Fruit fly (Drosophila melanogaster) whole organism, embryonic: ENCODE results near the gene nerfin-2.
A peak's percentile ranks its signal among the peaks of the same experiment; 100 is the strongest.

ENCODE experiments used
- Atf3 ChIP-seq: fragments of 200-800 bp; sonication (Bioruptor generic); optimal IDR thresholded peaks from 3 replicates; lab custom pipeline; 2016; ENCODE audit warnings: missing biosample characterization, missing genetic modification characterization
- CG10209 ChIP-seq: fragments of 200-800 bp; sonication (Bioruptor generic); optimal IDR thresholded peaks from 3 replicates; lab custom pipeline; 2017; ENCODE audit warnings: missing biosample characterization, mild to moderate bottlenecking, missing genetic modification characterization, missing genetic modification reagents
- CG10321 ChIP-seq: fragments of 200-800 bp; sonication (Bioruptor generic); IDR thresholded peaks from 2 replicates; pipeline ENCODE4 v1.3.6; 2022; ENCODE audit warnings: missing biosample characterization, missing genetic modification characterization
- CG10543 ChIP-seq: fragments of 200-800 bp; sonication (Bioruptor generic); optimal IDR thresholded peaks from 3 replicates; lab custom pipeline; 2017; ENCODE audit warnings: missing biosample characterization, mild to moderate bottlenecking, missing genetic modification characterization, moderate library complexity
- CG10654 ChIP-seq: fragments of 200-800 bp; sonication (Bioruptor generic); optimal IDR thresholded peaks from 2 replicates; lab custom pipeline; 2016; ENCODE audit warnings: missing biosample characterization, missing genetic modification characterization
- CG11085 ChIP-seq: fragments of 200-800 bp; sonication (Bioruptor generic); IDR thresholded peaks from 2 replicates; pipeline ENCODE4 v1.3.6; 2022; ENCODE audit warnings: missing biosample characterization, missing genetic modification characterization
- CG11504 ChIP-seq: fragments of 200-800 bp; sonication (Bioruptor generic); optimal IDR thresholded peaks from 3 replicates; lab custom pipeline; 2019; ENCODE audit warnings: missing biosample characterization, mild to moderate bottlenecking, missing genetic modification characterization, moderate library complexity
- CG12659 ChIP-seq: fragments of 200-800 bp; sonication (Bioruptor generic); optimal IDR thresholded peaks from 3 replicates; lab custom pipeline; 2017; ENCODE audit warnings: mild to moderate bottlenecking, missing biosample characterization, missing genetic modification reagents, missing genetic modification characterization
- CG12769 ChIP-seq: fragments of 200-800 bp; sonication (Bioruptor generic); optimal IDR thresholded peaks from 2 replicates; lab custom pipeline; 2019; ENCODE audit warnings: missing biosample characterization, mild to moderate bottlenecking, missing genetic modification characterization, moderate library complexity
- CG15514 ChIP-seq: fragments of 200-800 bp; sonication (Bioruptor generic); optimal IDR thresholded peaks from 3 replicates; lab custom pipeline; 2017; ENCODE audit warnings: missing biosample characterization, missing genetic modification characterization, mild to moderate bottlenecking, moderate library complexity, missing genetic modification reagents
- CG1647 ChIP-seq: fragments of 200-800 bp; sonication (Bioruptor generic); optimal IDR thresholded peaks from 3 replicates; lab custom pipeline; 2016; ENCODE audit warnings: missing biosample characterization, missing genetic modification characterization
- CG17328 ChIP-seq: fragments of 200-800 bp; sonication (Bioruptor generic); IDR thresholded peaks from 2 replicates; pipeline ENCODE4 v1.3.6; 2022; ENCODE audit warnings: missing biosample characterization, missing genetic modification characterization
- CG17359 ChIP-seq: fragments of 200-800 bp; sonication (Bioruptor generic); optimal IDR thresholded peaks from 3 replicates; lab custom pipeline; 2018; ENCODE audit warnings: missing biosample characterization, mild to moderate bottlenecking, missing genetic modification characterization, moderate library complexity
- CG17361 ChIP-seq: fragments of 200-800 bp; sonication (Bioruptor generic); IDR thresholded peaks from 3 replicates; pipeline ENCODE4 v1.3.6; 2022; ENCODE audit warnings: missing biosample characterization, missing genetic modification characterization
- CG18011 ChIP-seq: fragments of 200-800 bp; sonication (Bioruptor generic); optimal IDR thresholded peaks from 2 replicates; lab custom pipeline; 2017; ENCODE audit warnings: missing biosample characterization, missing genetic modification characterization, mild to moderate bottlenecking, moderate library complexity, missing genotype
- CG18599 ChIP-seq: fragments of 200-800 bp; sonication (Bioruptor generic); optimal IDR thresholded peaks from 3 replicates; lab custom pipeline; 2017; ENCODE audit warnings: missing biosample characterization, missing genetic modification characterization, mild to moderate bottlenecking, moderate library complexity, missing genetic modification reagents
- CG2116 ChIP-seq: fragments of 200-800 bp; sonication (Bioruptor generic); optimal IDR thresholded peaks from 3 replicates; lab custom pipeline; 2018; ENCODE audit warnings: missing biosample characterization, mild to moderate bottlenecking, missing genetic modification characterization
- CG31224 ChIP-seq: fragments of 200-800 bp; sonication (Bioruptor generic); IDR thresholded peaks from 2 replicates; pipeline ENCODE4 v1.3.6; 2022; ENCODE audit warnings: missing biosample characterization, missing genetic modification characterization
- CG34376 ChIP-seq: fragments of 200-800 bp; sonication (Bioruptor generic); optimal IDR thresholded peaks from 2 replicates; lab custom pipeline; 2018; ENCODE audit warnings: missing biosample characterization, mild to moderate bottlenecking, missing genetic modification characterization
- CG6272 ChIP-seq: fragments of 200-800 bp; sonication (Bioruptor generic); IDR thresholded peaks from 2 replicates; pipeline ENCODE4 v1.3.6; 2022; ENCODE audit warnings: missing biosample characterization, missing genetic modification characterization
- CG6689 ChIP-seq: fragments of 200-800 bp; sonication (Bioruptor generic); IDR thresholded peaks from 2 replicates; pipeline ENCODE4 v1.3.6; 2022; ENCODE audit warnings: missing biosample characterization, missing genetic modification characterization
- CG9215 ChIP-seq: fragments of 200-800 bp; sonication (Bioruptor generic); IDR thresholded peaks from 2 replicates; pipeline ENCODE4 v1.3.6; 2022; ENCODE audit warnings: missing biosample characterization, missing genetic modification characterization
- CHES-1-like ChIP-seq: fragments of 200-800 bp; sonication (Bioruptor generic); optimal IDR thresholded peaks from 2 replicates; lab custom pipeline; 2016; ENCODE audit warnings: missing biosample characterization, missing genetic modification characterization
- CrebB ChIP-seq: fragments of 200-800 bp; sonication (Bioruptor generic); optimal IDR thresholded peaks from 3 replicates; lab custom pipeline; 2018; ENCODE audit warnings: missing biosample characterization, mild to moderate bottlenecking, missing genetic modification characterization
- Dfd ChIP-seq, 2 experiments: fragments of >200 bp; optimal IDR thresholded peaks; 2 replicates each; lab custom pipeline; 2017; ENCODE audit warnings: missing biosample characterization in 2 of 2, missing genetic modification characterization in 2 of 2
- Dll ChIP-seq: fragments of 200-800 bp; sonication (Bioruptor generic); IDR thresholded peaks from 4 replicates; pipeline ENCODE4 v1.3.6; 2022; ENCODE audit warnings: missing biosample characterization, missing genetic modification characterization; ENCODE audit not compliant: partially characterized antibody
- Ets97D ChIP-seq: fragments of 200-800 bp; sonication (Bioruptor generic); optimal IDR thresholded peaks from 3 replicates; lab custom pipeline; 2016; ENCODE audit warnings: missing biosample characterization, missing genetic modification characterization
- Fer2 ChIP-seq: fragments of 200-800 bp; sonication (Bioruptor generic); optimal IDR thresholded peaks from 2 replicates; lab custom pipeline; 2018; ENCODE audit warnings: missing biosample characterization, mild to moderate bottlenecking, missing genetic modification characterization, moderate library complexity
- Hey ChIP-seq: fragments of 200-800 bp; sonication (Bioruptor generic); optimal IDR thresholded peaks from 3 replicates; lab custom pipeline; 2018; ENCODE audit warnings: missing biosample characterization, mild to moderate bottlenecking, missing genetic modification characterization
- Mes4 ChIP-seq: fragments of 200-800 bp; sonication (Bioruptor generic); optimal IDR thresholded peaks from 2 replicates; lab custom pipeline; 2016; ENCODE audit warnings: missing biosample characterization, missing genetic modification characterization
- NC2β ChIP-seq: fragments of 200-800 bp; sonication (Bioruptor generic); optimal IDR thresholded peaks from 2 replicates; lab custom pipeline; 2016; ENCODE audit warnings: missing biosample characterization, missing genetic modification characterization
- Vsx1 ChIP-seq: fragments of 200-800 bp; sonication (Bioruptor generic); optimal IDR thresholded peaks from 2 replicates; lab custom pipeline; 2017; ENCODE audit warnings: missing biosample characterization, mild to moderate bottlenecking, missing genetic modification characterization, missing genetic modification reagents
- amos ChIP-seq: fragments of 200-800 bp; sonication (Bioruptor generic); IDR thresholded peaks from 2 replicates; pipeline ENCODE4 v1.3.6; 2022; ENCODE audit warnings: missing biosample characterization, missing genetic modification characterization; ENCODE audit not compliant: partially characterized antibody
- ase ChIP-seq: fragments of 200-800 bp; sonication (Bioruptor generic); IDR thresholded peaks from 3 replicates; pipeline ENCODE4 v1.3.6; 2022; ENCODE audit warnings: missing biosample characterization, missing genetic modification characterization
- bsh ChIP-seq, 2 experiments: fragments of 200-800 bp; sonication (Bioruptor generic); optimal IDR thresholded peaks; 2 replicates each; lab custom pipeline; 2017 to 2018; ENCODE audit warnings: mild to moderate bottlenecking in 2 of 2, missing biosample characterization in 2 of 2, missing genetic modification characterization in 2 of 2, moderate library complexity in 1 of 2
- cato ChIP-seq: fragments of 200-800 bp; sonication (Bioruptor generic); optimal IDR thresholded peaks from 2 replicates; lab custom pipeline; 2016; ENCODE audit warnings: missing biosample characterization, missing genetic modification characterization, borderline replicate concordance
- exex ChIP-seq: fragments of 200-800 bp; sonication (Bioruptor generic); optimal IDR thresholded peaks from 4 replicates; lab custom pipeline; 2018; ENCODE audit warnings: missing biosample characterization, mild to moderate bottlenecking, missing genetic modification characterization, moderate library complexity
- fd102C ChIP-seq: fragments of 200-800 bp; sonication (Bioruptor generic); optimal IDR thresholded peaks from 2 replicates; lab custom pipeline; 2018; ENCODE audit warnings: missing biosample characterization, mild to moderate bottlenecking, missing genetic modification characterization, moderate library complexity
- gsb-n ChIP-seq: fragments of 200-800 bp; sonication (Bioruptor generic); optimal IDR thresholded peaks from 3 replicates; lab custom pipeline; 2018; ENCODE audit warnings: missing biosample characterization, mild to moderate bottlenecking, missing genetic modification characterization
- ham ChIP-seq: fragments of 200-800 bp; sonication (Bioruptor generic); IDR thresholded peaks from 2 replicates; pipeline ENCODE4 v1.3.6; 2022; ENCODE audit warnings: missing biosample characterization, missing genetic modification characterization
- knrl ChIP-seq: fragments of 200-800 bp; sonication (Bioruptor generic); IDR thresholded peaks from 3 replicates; pipeline ENCODE4 v1.3.6; 2022; ENCODE audit warnings: missing biosample characterization, missing genetic modification characterization; ENCODE audit not compliant: partially characterized antibody
- lola ChIP-seq, 3 experiments: fragments of >200 bp in 2 of 3; fragments of 200-800 bp in 1 of 3; sonication (Bioruptor generic) in 1 of 3; optimal IDR thresholded peaks; 2 replicates each; lab custom pipeline; 2017 to 2019; ENCODE audit warnings: missing biosample characterization in 3 of 3, missing genetic modification characterization in 3 of 3, mild to moderate bottlenecking in 1 of 3, moderate library complexity in 1 of 3
- luna ChIP-seq: fragments of 200-800 bp; sonication (Bioruptor generic); optimal IDR thresholded peaks from 2 replicates; lab custom pipeline; 2016; ENCODE audit warnings: missing biosample characterization, missing genetic modification characterization
- mirr ChIP-seq: fragments of 200-800 bp; sonication (Bioruptor generic); optimal IDR thresholded peaks from 3 replicates; lab custom pipeline; 2018; ENCODE audit warnings: missing biosample characterization, mild to moderate bottlenecking, missing genetic modification characterization
- pnt ChIP-seq: fragments of 200-800 bp; sonication (Bioruptor generic); optimal IDR thresholded peaks from 3 replicates; lab custom pipeline; 2016; ENCODE audit warnings: missing biosample characterization, missing genetic modification characterization
- pum ChIP-seq: fragments of 200-800 bp; sonication (Bioruptor generic); optimal IDR thresholded peaks from 2 replicates; lab custom pipeline; 2016; ENCODE audit warnings: missing biosample characterization, missing genetic modification characterization
- rib ChIP-seq: fragments of 200-800 bp; sonication (Bioruptor generic); IDR thresholded peaks from 2 replicates; pipeline ENCODE4 v1.3.6; 2022; ENCODE audit warnings: missing biosample characterization, missing genetic modification characterization
- sug ChIP-seq: fragments of 200-800 bp; optimal IDR thresholded peaks from 2 replicates; lab custom pipeline; 2019; ENCODE audit warnings: missing biosample characterization, mild to moderate bottlenecking, missing genetic modification characterization, moderate library complexity
- tll ChIP-seq, 2 experiments: fragments of 200-800 bp in 1 of 2; fragments of >200 bp in 1 of 2; sonication (Bioruptor generic) in 1 of 2; optimal IDR thresholded peaks; 2 replicates each; lab custom pipeline; 2017 to 2019; ENCODE audit warnings: missing biosample characterization in 2 of 2, missing genetic modification characterization in 2 of 2, mild to moderate bottlenecking in 1 of 2, moderate library complexity in 1 of 2
- yki ChIP-seq: fragments of >200 bp; optimal IDR thresholded peaks from 3 replicates; lab custom pipeline; 2018
- zen2 ChIP-seq: fragments of 200-800 bp; sonication (Bioruptor generic); IDR thresholded peaks from 3 replicates; pipeline ENCODE4 v1.3.6; 2022; ENCODE audit warnings: missing biosample characterization, missing genetic modification characterization; ENCODE audit not compliant: partially characterized antibody

nerfin-2 gene

DNA sequence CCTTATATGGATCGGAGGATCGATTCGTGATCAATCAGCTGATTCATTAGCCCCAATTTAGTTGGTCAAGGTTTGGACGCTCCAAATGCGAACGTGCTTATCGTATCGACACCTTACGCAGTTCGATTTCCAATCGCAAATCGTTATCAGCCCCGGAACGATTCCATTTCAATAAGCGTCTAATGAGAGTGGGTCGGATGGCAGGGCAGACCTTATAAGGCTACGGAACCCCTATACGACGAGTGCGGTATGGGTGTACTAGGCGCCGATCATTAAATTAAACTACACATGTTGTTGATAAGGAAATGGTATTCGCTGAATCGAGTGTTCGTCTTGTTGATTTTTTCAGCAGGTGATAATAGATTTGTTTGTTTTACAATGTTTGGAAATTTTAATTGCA is 35.2 kb upstream of the nerfin-2 start (continued):
- no peak for TF ChIP-seq ham (GFP tag; lab: Robert Waterston, UW)
- TF ChIP-seq CG18011 = no peak
- peak; percentile 29 for TF ChIP-seq CG18599 (GFP tag; lab: Kevin White, UChicago)
- TF ChIP-seq cato (GFP tag; lab: Kevin White, UChicago) = no peak
- no peak for TF ChIP-seq lola (GFP tag; optimal IDR thresholded peaks at IDR 0.05; lab: Kevin White, UChicago)
- no peak for TF ChIP-seq Ets97D (GFP tag; lab: Kevin White, UChicago)
- no peak for TF ChIP-seq CG11504
- TF ChIP-seq CG11085 (GFP tag; lab: Robert Waterston, UW) = no peak
- TF ChIP-seq CrebB (tag; lab: Kevin White, UChicago) = no peak
- no peak for TF ChIP-seq knrl (GFP tag; lab: Robert Waterston, UW)
- no peak for TF ChIP-seq CG17328
- no peak for TF ChIP-seq CG12659 (GFP tag; lab: Kevin White, UChicago)
- TF ChIP-seq CG9215 (GFP tag; lab: Robert Waterston, UW) = no peak
- TF ChIP-seq Vsx1 (GFP tag; lab: Kevin White, UChicago) = peak; percentile 37
- no peak for TF ChIP-seq pnt (GFP tag; lab: Kevin White, UChicago)
- peak; percentile 68 for TF ChIP-seq Hey
- peak; percentile 90 for TF ChIP-seq sug
- no peak for TF ChIP-seq CG15514 (GFP tag; lab: Kevin White, UChicago)
- TF ChIP-seq Mes4 = no peak
- no peak for TF ChIP-seq CG2116 (GFP tag; lab: Kevin White, UChicago)
- no peak for TF ChIP-seq CG6272 (GFP tag; lab: Robert Waterston, UW)
- peak; percentile 36 for TF ChIP-seq CG10543 (GFP tag; lab: Kevin White, UChicago)
- TF ChIP-seq Atf3 (GFP tag; lab: Kevin White, UChicago) = no peak
- no peak for TF ChIP-seq fd102C (GFP tag; lab: Kevin White, UChicago)
- no peak for TF ChIP-seq tll (GFP tag; optimal IDR thresholded peaks at IDR 0.05; lab: Kevin White, UChicago)
- no peak for TF ChIP-seq amos (GFP tag; lab: Robert Waterston, UW)
- TF ChIP-seq gsb-n (tag; lab: Kevin White, UChicago) = no peak
- peak; percentile 95 for TF ChIP-seq mirr (GFP tag; lab: Kevin White, UChicago)
- no peak for TF ChIP-seq CG6689 (GFP tag; lab: Robert Waterston, UW)
- TF ChIP-seq CG34376 (GFP tag; lab: Kevin White, UChicago) = peak; percentile 67
- no peak for TF ChIP-seq ase (GFP tag; lab: Robert Waterston, UW)
- no peak for TF ChIP-seq yki (lab: Kevin White, UChicago)
- TF ChIP-seq CG17359 (tag; lab: Kevin White, UChicago) = no peak
- TF ChIP-seq zen2 (GFP tag; lab: Robert Waterston, UW) = no peak
- no peak for TF ChIP-seq CG10321 (GFP tag; lab: Robert Waterston, UW)
- no peak for TF ChIP-seq pum (GFP tag; lab: Kevin White, UChicago)
- TF ChIP-seq CG10209 (GFP tag; lab: Kevin White, UChicago) = no peak
- no peak for TF ChIP-seq CG1647 (GFP tag; lab: Kevin White, UChicago)
- TF ChIP-seq NC2β = no peak
- TF ChIP-seq Dfd (GFP tag; optimal IDR thresholded peaks at IDR 0.05; lab: Kevin White, UChicago) = no peak
- TF ChIP-seq Fer2 = no peak
- TF ChIP-seq bsh (GFP tag; optimal IDR thresholded peaks at IDR 0.05; lab: Kevin White, UChicago) = no peak
- TF ChIP-seq CG12769 = peak; percentile 14
- TF ChIP-seq CG10654 = no peak
- TF ChIP-seq rib = 0 out of 2 replicates have a peak, but pooled peaks have one; percentile 13
- TF ChIP-seq CG31224 (GFP tag; lab: Robert Waterston, UW) = no peak
- TF ChIP-seq luna (GFP tag; lab: Kevin White, UChicago) = no peak
- TF ChIP-seq CG17361 (GFP tag; lab: Robert Waterston, UW) = no peak
- no peak for TF ChIP-seq CHES-1-like (GFP tag; lab: Kevin White, UChicago)
- TF ChIP-seq exex (tag; lab: Kevin White, UChicago) = peak; percentile 97
- TF ChIP-seq Dll (GFP tag; lab: Robert Waterston, UW) = no peak
